Fruit fly (Drosophila melanogaster): ENCODE measurements around the gene CG14710.

The CG14710 gene

dm6 chr3R:11619709-11620409, at the start of gene CG14710, which contains the start of gene Jupiter (continued):
- TF ChIP-seq Ravus (GFP tag; IDR thresholded peaks at IDR 0.05) = no peak
- TF ChIP-seq rib (GFP tag; IDR thresholded peaks at IDR 0.05) = 0 out of 2 replicates have a peak, but pooled peaks have one; percentile 49
- peak; percentile 68 for TF ChIP-seq az2 (GFP tag; optimal IDR thresholded peaks at IDR 0.05)
- peak; percentile 76 for TF ChIP-seq YL-1 (GFP tag; optimal IDR thresholded peaks at IDR 0.05)
- TF ChIP-seq Hr51 (GFP tag; optimal IDR thresholded peaks at IDR 0.05) = peak; percentile 23 to 69
- no peak for TF ChIP-seq CG9437 (GFP tag; optimal IDR thresholded peaks at IDR 0.05)
- no peak; the same call in 1 of the 2 replicates for TF ChIP-seq Scr (GFP tag; IDR thresholded peaks at IDR 0.05; ENCODE audit: partially characterized antibody)
- peak; percentile 77 for TF ChIP-seq gro (GFP tag; optimal IDR thresholded peaks at IDR 0.05)
- TF ChIP-seq BEAF-32 (GFP tag; optimal IDR thresholded peaks at IDR 0.05) = peak; percentile 58
- TF ChIP-seq CG3407 (GFP tag; optimal IDR thresholded peaks at IDR 0.05) = no peak
- no peak for TF ChIP-seq CG31388 (GFP tag; optimal IDR thresholded peaks at IDR 0.05)
- TF ChIP-seq chn (GFP tag; optimal IDR thresholded peaks at IDR 0.05) = peak; percentile 83
- peak; percentile 63 for TF ChIP-seq CG34376 (GFP tag; optimal IDR thresholded peaks at IDR 0.05)
- TF ChIP-seq Poxn (GFP tag; IDR thresholded peaks at IDR 0.05) = no peak
- TF ChIP-seq Hmr (GFP tag; optimal IDR thresholded peaks at IDR 0.05) = peak; percentile 86
- TF ChIP-seq CG17385 (GFP tag; optimal IDR thresholded peaks at IDR 0.05) = no peak
- no peak for TF ChIP-seq ara (GFP tag; IDR thresholded peaks at IDR 0.05)
- no peak for TF ChIP-seq ac (GFP tag; optimal IDR thresholded peaks at IDR 0.05)
- TF ChIP-seq HLHmδ (GFP tag; optimal IDR thresholded peaks at IDR 0.05) = peak; percentile 48
- peak; percentile 78 for TF ChIP-seq ERR (GFP tag; optimal IDR thresholded peaks at IDR 0.05)
- TF ChIP-seq CG12104 (GFP tag; optimal IDR thresholded peaks at IDR 0.05) = peak; percentile 1
- peak; percentile 65 for TF ChIP-seq ems (GFP tag; optimal IDR thresholded peaks at IDR 0.05)
- TF ChIP-seq CG14441 (GFP tag; IDR thresholded peaks at IDR 0.05) = peak; percentile 66
- peak in 1 of 3 experiments; percentile 35 for TF ChIP-seq lola (GFP tag; optimal IDR thresholded peaks at IDR 0.05)
- 0 out of 2 replicates have a peak, but pooled peaks have one; percentile 6 for TF ChIP-seq danr (GFP tag; IDR thresholded peaks at IDR 0.05)
- peak; percentile 37 for TF ChIP-seq disco-r (GFP tag; optimal IDR thresholded peaks at IDR 0.05)
- TF ChIP-seq Hr3 (GFP tag; optimal IDR thresholded peaks at IDR 0.05) = peak; percentile 69
- TF ChIP-seq CG13624 (GFP tag; optimal IDR thresholded peaks at IDR 0.05) = peak; percentile 89
- 0 out of 3 replicates have a peak, but pooled peaks have one; percentile 42 for TF ChIP-seq croc (GFP tag; conservative IDR thresholded peaks at IDR 0.05)
- no peak for TF ChIP-seq CG12219 (GFP tag; optimal IDR thresholded peaks at IDR 0.05)
- no peak for TF ChIP-seq CG6683 (GFP tag; optimal IDR thresholded peaks at IDR 0.05)
- TF ChIP-seq CG9817 (tag; optimal IDR thresholded peaks at IDR 0.05) = peak; percentile 68
- TF ChIP-seq ab (GFP tag; optimal IDR thresholded peaks at IDR 0.05) = peak; percentile 31
- peak; percentile 92 for TF ChIP-seq CG12659 (GFP tag; optimal IDR thresholded peaks at IDR 0.05)
- peak; percentile 65 for TF ChIP-seq cas (GFP tag; IDR thresholded peaks at IDR 0.05)
- TF ChIP-seq CG10321 (GFP tag; IDR thresholded peaks at IDR 0.05) = no peak
- peak; percentile 48 for TF ChIP-seq Abd-B (GFP tag; optimal IDR thresholded peaks at IDR 0.05)
- peak; percentile 64 for TF ChIP-seq CG15696 (tag; optimal IDR thresholded peaks at IDR 0.05)
- TF ChIP-seq cad (GFP tag; optimal IDR thresholded peaks at IDR 0.05) = no peak
- no peak for TF ChIP-seq yki (optimal IDR thresholded peaks at IDR 0.05)
- TF ChIP-seq vnd (GFP tag; IDR thresholded peaks at IDR 0.05; ENCODE audit: partially characterized antibody) = no peak
- TF ChIP-seq vvl (GFP tag; IDR thresholded peaks at IDR 0.05) = peak; percentile 91
- TF ChIP-seq chif (GFP tag; optimal IDR thresholded peaks at IDR 0.05) = peak; percentile 68 to 77
- TF ChIP-seq CG16863 (GFP tag; optimal IDR thresholded peaks at IDR 0.05) = peak; percentile 23
- TF ChIP-seq CG10462 (GFP tag; optimal IDR thresholded peaks at IDR 0.05) = peak; percentile 39
- no peak for TF ChIP-seq CG10274 (GFP tag; optimal IDR thresholded peaks at IDR 0.05)
- peak; percentile 83 for TF ChIP-seq CG7786 (GFP tag; optimal IDR thresholded peaks at IDR 0.05)
- 0 out of 2 replicates have a peak, but pooled peaks have one; percentile 18 for TF ChIP-seq CG10959 (GFP tag; IDR thresholded peaks at IDR 0.05)
- peak; percentile 57 for TF ChIP-seq CG4404 (GFP tag; IDR thresholded peaks at IDR 0.05)
